Worm (Caenorhabditis elegans) whole organism, L3 larva: ENCODE data around the gene C05C10.2.

Experiments
- ama-1 ChIP-seq: fragments of 150-350 bp; optimal IDR thresholded peaks from 2 replicates; lab custom pipeline; 2018
- elt-2 ChIP-seq: sonication (generic microtip); optimal IDR thresholded peaks from 2 replicates; lab custom pipeline; 2016; ENCODE audit warnings: missing genetic modification reagents, mild to moderate bottlenecking, missing genetic modification characterization, missing compliant biosample characterization
- fkh-10 ChIP-seq: sonication (generic microtip); optimal IDR thresholded peaks from 2 replicates; lab custom pipeline; 2017; ENCODE audit warnings: missing biosample characterization, missing genetic modification reagents, missing genetic modification characterization
- fos-1 ChIP-seq: fragments of 150-350 bp; optimal IDR thresholded peaks from 2 replicates; lab custom pipeline; 2014; ENCODE audit warnings: missing biosample characterization, missing genetic modification characterization
- lin-39 ChIP-seq: fragments of 150-350 bp; optimal IDR thresholded peaks from 2 replicates; lab custom pipeline; 2018; ENCODE audit warnings: missing biosample characterization, missing genetic modification reagents, missing genetic modification characterization
- nhr-11 ChIP-seq: fragments of 150-350 bp; optimal IDR thresholded peaks from 2 replicates; lab custom pipeline; 2014; ENCODE audit warnings: missing biosample characterization, missing genetic modification characterization
- nhr-25 ChIP-seq: sonication (generic microtip); optimal IDR thresholded peaks from 2 replicates; lab custom pipeline; 2017; ENCODE audit warnings: missing biosample characterization, missing genetic modification characterization
- pha-4 ChIP-seq: fragments of 150-350 bp; optimal IDR thresholded peaks from 2 replicates; lab custom pipeline; 2014; ENCODE audit warnings: missing biosample characterization, missing genetic modification reagents, missing genetic modification characterization
- skn-1 ChIP-seq: fragments of 150-350 bp; optimal IDR thresholded peaks from 2 replicates; lab custom pipeline; 2014; ENCODE audit warnings: missing biosample characterization, missing genetic modification characterization
- tbx-2 ChIP-seq: sonication (generic microtip); optimal IDR thresholded peaks from 2 replicates; lab custom pipeline; 2016; ENCODE audit warnings: mild to moderate bottlenecking, missing genetic modification characterization, missing compliant biosample characterization
- ztf-11 ChIP-seq: fragments of 150-350 bp; optimal IDR thresholded peaks from 2 replicates; lab custom pipeline; 2014; ENCODE audit warnings: missing biosample characterization, missing genetic modification characterization

DNA sequence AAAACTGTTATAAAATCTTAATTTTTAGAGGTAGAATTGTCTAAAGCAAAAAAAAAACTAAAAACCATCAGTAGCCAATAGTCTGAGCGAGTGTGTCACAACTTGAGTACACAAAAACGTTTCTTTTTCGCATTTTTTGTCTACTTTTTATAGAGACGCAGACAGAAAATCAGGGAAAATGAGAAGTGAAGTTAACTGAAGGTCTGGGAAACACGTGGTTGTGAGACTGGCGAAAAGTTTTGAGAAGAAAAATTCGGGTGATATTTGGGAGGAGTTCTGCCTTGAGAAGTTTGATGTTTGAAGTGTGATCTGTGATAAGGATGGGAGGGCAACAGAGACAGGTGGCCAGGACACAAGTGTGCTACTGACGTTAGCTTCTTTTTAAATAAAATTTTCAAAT, 15.6 kb downstream of the C05C10.2 start:
- TF ChIP-seq ama-1 (lab: Kevin White, UChicago), result peak; percentile 92
- TF ChIP-seq fos-1 (tag; lab: Kevin White, UChicago), result no peak
- TF ChIP-seq nhr-11 (tag; lab: Kevin White, UChicago), result peak; percentile 94
- TF ChIP-seq nhr-25 (tag; lab: Kevin White, UChicago), result peak; percentile 79
- TF ChIP-seq elt-2 (tag; lab: Kevin White, UChicago), result peak; percentile 75
- TF ChIP-seq pha-4, result peak; percentile 94
- no peak for TF ChIP-seq fkh-10 (GFP tag; lab: Kevin White, UChicago)
- peak; percentile 21 for TF ChIP-seq tbx-2 (tag; lab: Kevin White, UChicago)
- TF ChIP-seq skn-1 (tag; lab: Kevin White, UChicago), result no peak
- TF ChIP-seq lin-39 (tag; lab: Kevin White, UChicago), result peak; percentile 2
- TF ChIP-seq ztf-11, result no peak
